Fruit fly (Drosophila melanogaster) Kc167 (cell line): ENCODE results near the gene Acam.

ENCODE experiments used
- Sin3A ChIP-seq: fragments of >200 bp; optimal IDR thresholded peaks from 2 replicates; lab custom pipeline; 2018; ENCODE audit warnings: missing external identifiers
- insv ChIP-seq: fragments of >200 bp; optimal IDR thresholded peaks from 3 replicates; lab custom pipeline; 2018; ENCODE audit warnings: missing external identifiers
- psq ChIP-seq: fragments of >200 bp; optimal IDR thresholded peaks from 2 replicates; lab custom pipeline; 2017; ENCODE audit warnings: missing external identifiers
- ttk ChIP-seq: sonication (Bioruptor generic); optimal IDR thresholded peaks from 2 replicates; lab custom pipeline; 2017; ENCODE audit warnings: missing external identifiers

DNA sequence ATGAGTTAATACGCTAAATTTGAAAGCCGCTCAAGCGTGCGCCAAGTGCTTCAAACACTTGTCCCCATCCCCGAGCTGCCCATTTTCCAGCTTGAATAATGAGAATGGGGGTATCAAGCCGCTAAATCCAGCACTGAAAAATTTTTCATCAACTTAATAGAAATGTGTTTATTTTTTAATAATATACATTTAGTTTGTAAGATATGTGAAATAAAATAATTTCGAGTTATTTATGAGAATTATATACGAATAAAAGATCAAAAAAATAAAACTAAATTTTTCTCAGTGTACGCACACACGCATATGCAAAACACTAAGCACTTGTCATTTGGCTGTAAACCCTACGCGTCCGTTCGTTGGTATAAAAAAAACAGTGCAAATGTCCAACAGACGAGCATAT lies 43.1 kb downstream of the Acam start:
- TF ChIP-seq insv (lab: Kevin White, UChicago) (no peak), Sin3A (lab: Kevin White, UChicago) (no peak), ttk (lab: Kevin White, UChicago) (no peak), psq (lab: Kevin White, UChicago) (no peak)
